Worm (Caenorhabditis elegans): ENCODE data around the gene leo-1.
A peak's percentile ranks its signal among the peaks of the same experiment; 100 is the strongest.

leo-1 gene

ce11 chrIV:11296787-11297186 lies 32.4 kb downstream of the leo-1 start, which contains the start of gene mttu-1:
mttu-1 (minus strand) TSS chrIV:11296887.
- TF ChIP-seq elt-1 (tag; optimal IDR thresholded peaks at IDR 0.05) = no peak
- TF ChIP-seq crh-2 (tag; optimal IDR thresholded peaks at IDR 0.05) = no peak
- TF ChIP-seq nhr-77 (tag; optimal IDR thresholded peaks at IDR 0.05) = no peak
- no peak for TF ChIP-seq peb-1 (tag; optimal IDR thresholded peaks at IDR 0.05)
- no peak for TF ChIP-seq alr-1 (tag; optimal IDR thresholded peaks at IDR 0.05)
- TF ChIP-seq ztf-11 (tag; optimal IDR thresholded peaks at IDR 0.05) = no peak
- TF ChIP-seq mab-5 (tag; optimal IDR thresholded peaks at IDR 0.05) = no peak
- no peak for TF ChIP-seq lin-39 (tag; optimal IDR thresholded peaks at IDR 0.05)
- TF ChIP-seq egl-27 (tag; optimal IDR thresholded peaks at IDR 0.05) = no peak
- TF ChIP-seq ZK546.5 (tag; optimal IDR thresholded peaks at IDR 0.05) = no peak
- TF ChIP-seq R02D3.7 (tag; optimal IDR thresholded peaks at IDR 0.05) = no peak

- TF ChIP-seq skn-1 (tag; optimal IDR thresholded peaks at IDR 0.05) (peak; percentile 23), nhr-25 (tag; optimal IDR thresholded peaks at IDR 0.05) (no peak), ama-1 (optimal IDR thresholded peaks at IDR 0.05) (no peak), nhr-237 (tag; optimal IDR thresholded peaks at IDR 0.05) (no peak), unc-55 (GFP tag; optimal IDR thresholded peaks at IDR 0.05) (no peak), gmeb-1 (tag; optimal IDR thresholded peaks at IDR 0.05) (peak; percentile 45), lin-11 (tag; optimal IDR thresholded peaks at IDR 0.05) (no peak), nhr-12 (tag; optimal IDR thresholded peaks at IDR 0.05) (no peak), ztf-1 (GFP tag; conservative IDR thresholded peaks at IDR 0.05) (no peak), mdl-1 (tag; optimal IDR thresholded peaks at IDR 0.05) (no peak), lin-39 (tag; optimal IDR thresholded peaks at IDR 0.05) (no peak), unc-62 (GFP tag; optimal IDR thresholded peaks at IDR 0.05) (no peak), elt-1 (tag; optimal IDR thresholded peaks at IDR 0.05) (no peak), sma-9 (GFP tag; optimal IDR thresholded peaks at IDR 0.05) (peak; percentile 20), sma-9 (tag; optimal IDR thresholded peaks at IDR 0.05) (no peak), dmd-4 (tag; optimal IDR thresholded peaks at IDR 0.05) (no peak), ztf-4 (tag; optimal IDR thresholded peaks at IDR 0.05) (no peak), nhr-10 (tag; optimal IDR thresholded peaks at IDR 0.05) (no peak), elt-3 (tag; optimal IDR thresholded peaks at IDR 0.05) (no peak), mab-5 (tag; optimal IDR thresholded peaks at IDR 0.05) (no peak), lsy-2 (tag; optimal IDR thresholded peaks at IDR 0.05) (no peak), fos-1 (tag; optimal IDR thresholded peaks at IDR 0.05) (peak; percentile 98), snpc-4 (tag; optimal IDR thresholded peaks at IDR 0.05) (no peak), unc-39 (tag; optimal IDR thresholded peaks at IDR 0.05) (no peak), ceh-16 (tag; optimal IDR thresholded peaks at IDR 0.05) (no peak), zag-1 (tag; optimal IDR thresholded peaks at IDR 0.05) (no peak), crh-2 (tag; optimal IDR thresholded peaks at IDR 0.05) (peak; percentile 58), C34F6.9 (tag; optimal IDR thresholded peaks at IDR 0.05) (no peak), mbf-1 (tag; optimal IDR thresholded peaks at IDR 0.05) (no peak), Y55F3AM.14 (GFP tag; optimal IDR thresholded peaks at IDR 0.05) (no peak), nhr-21 (tag; optimal IDR thresholded peaks at IDR 0.05) (no peak), R02D3.7 (tag; optimal IDR thresholded peaks at IDR 0.05) (no peak), blmp-1 (tag; optimal IDR thresholded peaks at IDR 0.05; ENCODE audit: insufficient read depth) (no peak), peb-1 (tag; optimal IDR thresholded peaks at IDR 0.05) (no peak), nhr-23 (tag; optimal IDR thresholded peaks at IDR 0.05) (no peak)
Observed at ce11 chrIV:11288965-11289364, 40.2 kb downstream of the leo-1 start.

ce11 chrIV:11287511-11287910 lies 41.7 kb downstream of the leo-1 start, which contains the start of gene F54D1.6:
F54D1.6 (plus strand) TSS chrIV:11287811.
- no peak for TF ChIP-seq ZK546.5 (tag; optimal IDR thresholded peaks at IDR 0.05)

ce11 chrIV:11286112-11286511 lies 43.1 kb downstream of the leo-1 start:
- TF ChIP-seq fos-1 (tag; optimal IDR thresholded peaks at IDR 0.05) (peak; percentile 66), lin-13 (GFP tag; optimal IDR thresholded peaks at IDR 0.05) (no peak)
